Fruit fly (Drosophila melanogaster): ENCODE data around the gene CG14879.

Gene CG14879

dm6 chr3R:16337053-16337385 lies 12.0 kb downstream of the CG14879 start (continued):
- TF ChIP-seq tio (GFP tag; optimal IDR thresholded peaks at IDR 0.05), result peak; percentile 39
- TF ChIP-seq bcd (GFP tag; optimal IDR thresholded peaks at IDR 0.05), result peak; percentile 14
- TF ChIP-seq CG10565 (GFP tag; optimal IDR thresholded peaks at IDR 0.05), result no peak
- peak; percentile 62 for TF ChIP-seq vvl (GFP tag; IDR thresholded peaks at IDR 0.05)
- TF ChIP-seq CG17829 (tag; optimal IDR thresholded peaks at IDR 0.05), result peak; percentile 83
- TF ChIP-seq CG10959 (GFP tag; IDR thresholded peaks at IDR 0.05), result peak; percentile 77
- TF ChIP-seq MBD-R2 (GFP tag; IDR thresholded peaks at IDR 0.05), result no peak
- peak; percentile 75 for TF ChIP-seq kni (GFP tag; optimal IDR thresholded peaks at IDR 0.05)
- no peak for TF ChIP-seq CG1792 (GFP tag; optimal IDR thresholded peaks at IDR 0.05)
- no peak for TF ChIP-seq CG9215 (GFP tag; IDR thresholded peaks at IDR 0.05)
- no peak for TF ChIP-seq stc (GFP tag; IDR thresholded peaks at IDR 0.05)
- TF ChIP-seq C15 (GFP tag; IDR thresholded peaks at IDR 0.05), result no peak
- TF ChIP-seq CG17328 (GFP tag; IDR thresholded peaks at IDR 0.05), result peak; percentile 64
- TF ChIP-seq Asciz (GFP tag; optimal IDR thresholded peaks at IDR 0.05), result peak; percentile 33
- no peak for TF ChIP-seq br (optimal IDR thresholded peaks at IDR 0.05)
- peak; percentile 52 for TF ChIP-seq CG6813 (GFP tag; optimal IDR thresholded peaks at IDR 0.05)
- TF ChIP-seq Mes4 (GFP tag; optimal IDR thresholded peaks at IDR 0.05), result peak; percentile 12
- TF ChIP-seq CG14050 (GFP tag; IDR thresholded peaks at IDR 0.05), result no peak
- peak; percentile 43 for TF ChIP-seq grau (tag; optimal IDR thresholded peaks at IDR 0.05)
- TF ChIP-seq CG6683 (GFP tag; optimal IDR thresholded peaks at IDR 0.05), result no peak
- no peak for TF ChIP-seq Meics (GFP tag; optimal IDR thresholded peaks at IDR 0.05)
- TF ChIP-seq Sox102F (GFP tag; optimal IDR thresholded peaks at IDR 0.05), result no peak
- no peak for TF ChIP-seq YL-1 (GFP tag; optimal IDR thresholded peaks at IDR 0.05)
- no peak for TF ChIP-seq ERR (GFP tag; optimal IDR thresholded peaks at IDR 0.05)
- TF ChIP-seq Atf6 (GFP tag; IDR thresholded peaks at IDR 0.05), result no peak
- no peak for TF ChIP-seq CG13296 (GFP tag; optimal IDR thresholded peaks at IDR 0.05)
- TF ChIP-seq unpg (GFP tag; optimal IDR thresholded peaks at IDR 0.05), result peak; percentile 63
- TF ChIP-seq fu2 (GFP tag; optimal IDR thresholded peaks at IDR 0.05), result no peak
- peak; percentile 76 for TF ChIP-seq CG4424 (GFP tag; optimal IDR thresholded peaks at IDR 0.05)
- TF ChIP-seq ken (GFP tag; IDR thresholded peaks at IDR 0.05), result 0 out of 3 replicates have a peak, but pooled peaks have one; percentile 16
- TF ChIP-seq E2f1 (GFP tag; IDR thresholded peaks at IDR 0.05), result peak; percentile 51
- peak; percentile 51 for TF ChIP-seq Oli (tag; optimal IDR thresholded peaks at IDR 0.05)
- TF ChIP-seq MESR4 (GFP tag; optimal IDR thresholded peaks at IDR 0.05), result no peak
- peak; percentile 32 for TF ChIP-seq CG10209 (GFP tag; optimal IDR thresholded peaks at IDR 0.05)
- TF ChIP-seq CG1233 (GFP tag; optimal IDR thresholded peaks at IDR 0.05), result peak; percentile 51
- TF ChIP-seq TFAM (GFP tag; optimal IDR thresholded peaks at IDR 0.05), result peak; percentile 4
- TF ChIP-seq salm (tag; optimal IDR thresholded peaks at IDR 0.05), result no peak
- TF ChIP-seq esg (GFP tag; conservative IDR thresholded peaks at IDR 0.05), result peak; percentile 45
- TF ChIP-seq tx (GFP tag; optimal IDR thresholded peaks at IDR 0.05), result peak; percentile 35
- peak; percentile 48 for TF ChIP-seq Antp (GFP tag; optimal IDR thresholded peaks at IDR 0.05)
- peak; percentile 13 for TF ChIP-seq CG10654 (GFP tag; optimal IDR thresholded peaks at IDR 0.05)
- no peak for TF ChIP-seq ham (GFP tag; IDR thresholded peaks at IDR 0.05)
- TF ChIP-seq otp (GFP tag; IDR thresholded peaks at IDR 0.05), result peak; percentile 71; the same call in 2 of the 3 replicates
- TF ChIP-seq sug (tag; optimal IDR thresholded peaks at IDR 0.05), result no peak
- TF ChIP-seq tna (GFP tag; IDR thresholded peaks at IDR 0.05; ENCODE audit: partially characterized antibody), result no peak
- no peak for TF ChIP-seq lov (optimal IDR thresholded peaks at IDR 0.05)
- TF ChIP-seq lov (GFP tag; IDR thresholded peaks at IDR 0.05), result peak; percentile 46; the same call in 1 of the 3 replicates
- no peak for TF ChIP-seq abd-A (tag; optimal IDR thresholded peaks at IDR 0.05)
- TF ChIP-seq klu (GFP tag; IDR thresholded peaks at IDR 0.05), result no peak
- TF ChIP-seq ind (GFP tag; optimal IDR thresholded peaks at IDR 0.05), result peak; percentile 41
- no peak for TF ChIP-seq Tbp (GFP tag; optimal IDR thresholded peaks at IDR 0.05)
- TF ChIP-seq ara (GFP tag; IDR thresholded peaks at IDR 0.05), result peak; percentile 83
- TF ChIP-seq HLH3B (GFP tag; IDR thresholded peaks at IDR 0.05), result peak; percentile 36; the same call in 1 of the 2 replicates
